Worm (Caenorhabditis elegans) whole organism, L3 larva: ENCODE results near the gene his-4.

Source experiments
- R02D3.7 ChIP-seq: fragments of 150-350 bp; optimal IDR thresholded peaks from 2 replicates; lab custom pipeline; 2014; ENCODE audit warnings: missing biosample characterization, missing genetic modification characterization
- ZK546.5 ChIP-seq: sonication (generic microtip); optimal IDR thresholded peaks from 2 replicates; lab custom pipeline; 2017; ENCODE audit warnings: missing biosample characterization, missing genetic modification characterization
- aly-2 ChIP-seq: fragments of 150-350 bp; optimal IDR thresholded peaks from 2 replicates; lab custom pipeline; 2014; ENCODE audit warnings: missing biosample characterization, missing genetic modification characterization
- ama-1 ChIP-seq: fragments of 150-350 bp; optimal IDR thresholded peaks from 2 replicates; lab custom pipeline; 2018
- ceh-16 ChIP-seq: sonication (generic microtip); optimal IDR thresholded peaks from 2 replicates; lab custom pipeline; 2017; ENCODE audit warnings: missing biosample characterization, missing genetic modification characterization
- ceh-28 ChIP-seq: fragments of 150-350 bp; optimal IDR thresholded peaks from 2 replicates; lab custom pipeline; 2014; ENCODE audit warnings: missing biosample characterization, missing genetic modification reagents, missing genetic modification characterization
- ceh-82 ChIP-seq: fragments of 150-350 bp; optimal IDR thresholded peaks from 2 replicates; lab custom pipeline; 2014; ENCODE audit warnings: missing biosample characterization, missing genetic modification characterization
- ceh-9 ChIP-seq: sonication (generic microtip); optimal IDR thresholded peaks from 2 replicates; lab custom pipeline; 2018; ENCODE audit warnings: missing biosample characterization, missing genetic modification characterization
- daf-12 ChIP-seq: fragments of 150-350 bp; optimal IDR thresholded peaks from 2 replicates; lab custom pipeline; 2014; ENCODE audit warnings: missing biosample characterization, missing genetic modification reagents, missing genetic modification characterization
- egl-27 ChIP-seq: sonication (generic microtip); optimal IDR thresholded peaks from 4 replicates; lab custom pipeline; 2017; ENCODE audit warnings: missing biosample characterization, missing genetic modification reagents, missing genetic modification characterization
- elt-1 ChIP-seq: fragments of 150-350 bp; optimal IDR thresholded peaks from 2 replicates; lab custom pipeline; 2014; ENCODE audit warnings: missing biosample characterization, missing genetic modification characterization
- fkh-10 ChIP-seq: sonication (generic microtip); optimal IDR thresholded peaks from 2 replicates; lab custom pipeline; 2017; ENCODE audit warnings: missing biosample characterization, missing genetic modification reagents, missing genetic modification characterization
- fkh-2 ChIP-seq: fragments of 150-350 bp; optimal IDR thresholded peaks from 2 replicates; lab custom pipeline; 2014; ENCODE audit warnings: missing biosample characterization, missing genetic modification reagents, missing genetic modification characterization
- fos-1 ChIP-seq: fragments of 150-350 bp; optimal IDR thresholded peaks from 2 replicates; lab custom pipeline; 2014; ENCODE audit warnings: missing biosample characterization, missing genetic modification characterization
- hmg-11 ChIP-seq: sonication (generic microtip); optimal IDR thresholded peaks from 2 replicates; lab custom pipeline; 2016; ENCODE audit warnings: missing genetic modification characterization, missing compliant biosample characterization
- jun-1 ChIP-seq: fragments of 150-350 bp; optimal IDR thresholded peaks from 2 replicates; lab custom pipeline; 2014; ENCODE audit warnings: missing biosample characterization, missing genetic modification reagents, missing genetic modification characterization
- lin-15B ChIP-seq: fragments of 150-350 bp; optimal IDR thresholded peaks from 2 replicates; lab custom pipeline; 2014; ENCODE audit warnings: missing biosample characterization, missing genetic modification characterization
- lin-39 ChIP-seq: fragments of 150-350 bp; optimal IDR thresholded peaks from 2 replicates; lab custom pipeline; 2018; ENCODE audit warnings: missing biosample characterization, missing genetic modification reagents, missing genetic modification characterization
- mdl-1 ChIP-seq: fragments of 150-350 bp; optimal IDR thresholded peaks from 2 replicates; lab custom pipeline; 2014; ENCODE audit warnings: missing biosample characterization, missing genetic modification characterization
- mml-1 ChIP-seq: fragments of 150-350 bp; sonication (generic microtip); optimal IDR thresholded peaks from 3 replicates; lab custom pipeline; 2014; ENCODE audit warnings: missing biosample characterization, missing genetic modification characterization
- nfya-1 ChIP-seq: sonication (generic microtip); optimal IDR thresholded peaks from 2 replicates; lab custom pipeline; 2017; ENCODE audit warnings: missing genetic modification characterization, mild to moderate bottlenecking, missing compliant biosample characterization, antibody characterized with exemption, moderate library complexity; ENCODE audit not compliant: insufficient read depth
- nhr-11 ChIP-seq: fragments of 150-350 bp; optimal IDR thresholded peaks from 2 replicates; lab custom pipeline; 2014; ENCODE audit warnings: missing biosample characterization, missing genetic modification characterization
- nhr-12 ChIP-seq: fragments of 150-350 bp; optimal IDR thresholded peaks from 2 replicates; lab custom pipeline; 2014; ENCODE audit warnings: missing biosample characterization, missing genetic modification characterization
- nhr-23 ChIP-seq: fragments of 150-350 bp; optimal IDR thresholded peaks from 2 replicates; lab custom pipeline; 2014; ENCODE audit warnings: missing biosample characterization, missing genetic modification reagents, missing genetic modification characterization
- nhr-237 ChIP-seq: fragments of 150-350 bp; optimal IDR thresholded peaks from 2 replicates; lab custom pipeline; 2014; ENCODE audit warnings: missing biosample characterization, missing genetic modification characterization
- nhr-25 ChIP-seq: sonication (generic microtip); optimal IDR thresholded peaks from 2 replicates; lab custom pipeline; 2017; ENCODE audit warnings: missing biosample characterization, missing genetic modification characterization
- nhr-28 ChIP-seq: fragments of 150-350 bp; optimal IDR thresholded peaks from 2 replicates; lab custom pipeline; 2014; ENCODE audit warnings: missing biosample characterization, missing genetic modification characterization
- nhr-43 ChIP-seq: sonication (generic microtip); optimal IDR thresholded peaks from 2 replicates; lab custom pipeline; 2016; ENCODE audit warnings: mild to moderate bottlenecking, missing genetic modification characterization, missing compliant biosample characterization; ENCODE audit not compliant: poor library complexity, severe bottlenecking
- nhr-77 ChIP-seq: fragments of 150-350 bp; optimal IDR thresholded peaks from 2 replicates; lab custom pipeline; 2014; ENCODE audit warnings: missing biosample characterization, missing genetic modification characterization
- pqm-1 ChIP-seq: fragments of 150-350 bp; optimal IDR thresholded peaks from 2 replicates; lab custom pipeline; 2017; ENCODE audit warnings: missing biosample characterization, missing genetic modification characterization, inconsistent platforms
- sea-2 ChIP-seq: fragments of 150-350 bp; sonication (generic microtip); optimal IDR thresholded peaks from 4 replicates; lab custom pipeline; 2014; ENCODE audit warnings: missing biosample characterization, missing genetic modification reagents, missing genetic modification characterization
- skn-1 ChIP-seq: fragments of 150-350 bp; optimal IDR thresholded peaks from 2 replicates; lab custom pipeline; 2014; ENCODE audit warnings: missing biosample characterization, missing genetic modification characterization
- unc-62 ChIP-seq: fragments of 150-350 bp; sonication (generic microtip); optimal IDR thresholded peaks from 4 replicates; lab custom pipeline; 2014; ENCODE audit warnings: missing biosample characterization, missing genetic modification reagents, missing genetic modification characterization
- zag-1 ChIP-seq: fragments of 150-350 bp; optimal IDR thresholded peaks from 2 replicates; lab custom pipeline; 2014; ENCODE audit warnings: missing biosample characterization, missing genetic modification characterization
- ztf-11 ChIP-seq: fragments of 150-350 bp; optimal IDR thresholded peaks from 2 replicates; lab custom pipeline; 2014; ENCODE audit warnings: missing biosample characterization, missing genetic modification characterization
- ztf-4 ChIP-seq: fragments of 150-350 bp; optimal IDR thresholded peaks from 2 replicates; lab custom pipeline; 2014; ENCODE audit warnings: missing biosample characterization, missing genetic modification characterization

The his-4 gene

ce11 chrV:16024917-16025316 is 15.4 kb downstream of the his-4 start:
- TF ChIP-seq skn-1 (tag; lab: Kevin White, UChicago), result no peak
- no peak for TF ChIP-seq mml-1 (tag; lab: Kevin White, UChicago)
- TF ChIP-seq ceh-9 (tag; lab: Kevin White, UChicago), result no peak
- no peak for TF ChIP-seq nhr-43 (tag; lab: Kevin White, UChicago)
- no peak for TF ChIP-seq R02D3.7 (tag; lab: Kevin White, UChicago)
- TF ChIP-seq nhr-12 (tag; lab: Kevin White, UChicago), result no peak
- TF ChIP-seq fkh-2, result no peak
- TF ChIP-seq nfya-1, result no peak
- TF ChIP-seq ztf-4 (tag; lab: Kevin White, UChicago), result no peak
- no peak for TF ChIP-seq fos-1
- TF ChIP-seq fkh-10 (GFP tag; lab: Kevin White, UChicago), result no peak
- no peak for TF ChIP-seq ceh-16 (tag; lab: Kevin White, UChicago)
- no peak for TF ChIP-seq ceh-28 (tag; lab: Kevin White, UChicago)
- TF ChIP-seq jun-1 (tag; lab: Kevin White, UChicago), result no peak
- no peak for TF ChIP-seq lin-15B (tag; lab: Kevin White, UChicago)
- TF ChIP-seq, all 47 proteins: peak for 0

- TF ChIP-seq mdl-1 (tag; lab: Kevin White, UChicago) (no peak), ZK546.5 (tag; lab: Kevin White, UChicago) (no peak), nhr-237 (tag; lab: Kevin White, UChicago) (no peak), nhr-25 (no peak), nhr-23 (tag; lab: Kevin White, UChicago) (no peak), zag-1 (tag; lab: Kevin White, UChicago) (no peak), ceh-28 (tag; lab: Kevin White, UChicago) (no peak), lin-39 (no peak), nhr-11 (no peak), aly-2 (tag; lab: Kevin White, UChicago) (no peak), ceh-82 (tag; lab: Kevin White, UChicago) (no peak), ama-1 (lab: Kevin White, UChicago) (no peak), lin-15B (tag; lab: Kevin White, UChicago) (no peak), unc-62 (GFP tag; lab: Kevin White, UChicago) (no peak), hmg-11 (tag; lab: Kevin White, UChicago) (no peak), skn-1 (tag; lab: Kevin White, UChicago) (no peak), nhr-77 (tag; lab: Kevin White, UChicago) (no peak), mml-1 (tag; lab: Kevin White, UChicago) (no peak), nhr-43 (tag; lab: Kevin White, UChicago) (no peak), nfya-1 (no peak)
Measured at ce11 chrV:16024300-16024699, 16.0 kb downstream of the his-4 start, which contains the start of gene T10C6.6. Gene T10C6.6 (plus strand): TSS chrV:16024326.

ce11 chrV:16023559-16023958 is 16.8 kb downstream of the his-4 start:
- TF ChIP-seq hmg-11 (tag; lab: Kevin White, UChicago) (no peak), jun-1 (tag; lab: Kevin White, UChicago) (no peak), ztf-11 (tag; lab: Kevin White, UChicago) (no peak), mml-1 (tag; lab: Kevin White, UChicago) (no peak), elt-1 (tag; lab: Kevin White, UChicago) (no peak), nhr-25 (no peak), ama-1 (lab: Kevin White, UChicago) (no peak), nfya-1 (no peak), pqm-1 (tag; lab: Kevin White, UChicago) (no peak), lin-15B (tag; lab: Kevin White, UChicago) (no peak), sea-2 (GFP tag; lab: Kevin White, UChicago) (no peak), skn-1 (tag; lab: Kevin White, UChicago) (no peak), R02D3.7 (tag; lab: Kevin White, UChicago) (no peak), ztf-4 (tag; lab: Kevin White, UChicago) (no peak)
- TF ChIP-seq, all 47 proteins: peak for 0

ce11 chrV:16023051-16023450 is 17.3 kb downstream of the his-4 start, which contains the start of gene cwc-15:
Gene cwc-15 (plus strand): TSS chrV:16023351.
- TF ChIP-seq ZK546.5 (tag; lab: Kevin White, UChicago) (no peak), jun-1 (tag; lab: Kevin White, UChicago) (no peak), daf-12 (tag; lab: Kevin White, UChicago) (no peak), egl-27 (tag; lab: Kevin White, UChicago) (no peak), nhr-28 (tag; lab: Kevin White, UChicago) (no peak), nhr-25 (no peak), ztf-4 (tag; lab: Kevin White, UChicago) (no peak), ama-1 (lab: Kevin White, UChicago) (no peak)
